Fruit fly (Drosophila melanogaster): ENCODE measurements around the gene CG6770.
A peak's percentile ranks its signal among the peaks of the same experiment; 100 is the strongest.

Gene CG6770

DNA sequence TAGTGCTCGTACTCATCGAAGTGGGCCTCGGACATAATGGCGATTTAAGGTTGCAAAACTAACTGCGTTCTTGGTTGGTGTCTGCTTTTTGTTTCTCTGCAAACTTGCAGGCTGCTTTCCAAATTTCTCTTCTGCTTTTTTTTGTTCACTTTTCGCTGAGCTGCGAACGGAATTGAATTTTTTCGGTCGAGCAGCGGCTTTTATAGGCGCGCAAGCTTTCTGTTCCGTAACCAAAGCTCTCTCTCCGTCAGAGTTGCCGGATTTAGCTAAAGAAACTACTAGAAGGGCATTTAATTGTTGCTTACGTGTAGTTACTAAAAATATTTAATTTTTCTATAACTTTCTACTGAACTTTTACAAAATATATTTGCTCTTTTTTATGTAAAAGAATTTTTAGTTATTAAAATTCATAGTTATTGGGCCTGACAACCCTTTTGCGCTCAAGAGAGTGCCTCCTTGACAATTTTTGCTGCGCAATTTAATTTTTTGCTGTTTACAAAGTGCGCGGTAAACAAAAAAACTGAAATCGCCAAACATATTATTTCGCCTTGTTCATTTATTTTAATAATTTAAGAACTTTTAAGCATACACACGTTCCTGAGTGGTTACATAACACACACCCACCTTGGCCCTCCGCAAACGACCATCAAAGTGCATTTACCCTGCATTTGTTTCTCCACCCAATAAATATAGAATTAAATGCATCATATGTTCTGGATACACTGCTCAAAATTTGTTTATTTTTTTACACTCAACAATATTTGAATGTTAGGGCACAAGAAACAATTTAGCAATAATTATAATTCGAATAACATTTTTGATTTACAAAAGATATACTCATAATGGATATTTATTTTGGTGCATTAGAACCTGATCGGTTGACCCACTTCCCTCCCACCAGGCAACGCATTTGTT lies at the start of gene CG6770 (continued):
- TF ChIP-seq unpg (GFP tag; optimal IDR thresholded peaks at IDR 0.05) = peak; percentile 89
- TF ChIP-seq hb (GFP tag; IDR thresholded peaks at IDR 0.05; ENCODE audit: partially characterized antibody) = no peak
- peak; percentile 71 for TF ChIP-seq gce (GFP tag; IDR thresholded peaks at IDR 0.05)
- no peak for TF ChIP-seq lov (optimal IDR thresholded peaks at IDR 0.05)
- TF ChIP-seq lov (GFP tag; IDR thresholded peaks at IDR 0.05) = peak; percentile 42; the same call in 1 of the 3 replicates
- TF ChIP-seq CG10267 (tag; optimal IDR thresholded peaks at IDR 0.05) = peak; percentile 74
- TF ChIP-seq crc (GFP tag; optimal IDR thresholded peaks at IDR 0.05) = peak; percentile 8
- TF ChIP-seq Sry-δ (GFP tag; optimal IDR thresholded peaks at IDR 0.05) = no peak
- peak; percentile 64 for TF ChIP-seq CG5180 (GFP tag; optimal IDR thresholded peaks at IDR 0.05)
- no peak for TF ChIP-seq Dip2 (GFP tag; IDR thresholded peaks at IDR 0.05)
- no peak for TF ChIP-seq CG16813 (GFP tag; IDR thresholded peaks at IDR 0.05; ENCODE audit: partially characterized antibody)
- TF ChIP-seq vfl (GFP tag; optimal IDR thresholded peaks at IDR 0.05) = peak; percentile 63
- peak; percentile 70 for TF ChIP-seq onecut (GFP tag; IDR thresholded peaks at IDR 0.05)
- TF ChIP-seq Sox102F (GFP tag; optimal IDR thresholded peaks at IDR 0.05) = peak; percentile 79
- TF ChIP-seq CG14710 (tag; optimal IDR thresholded peaks at IDR 0.05) = peak; percentile 36
- 0 out of 2 replicates have a peak, but pooled peaks have one; percentile 29 for TF ChIP-seq dati (GFP tag; IDR thresholded peaks at IDR 0.05)
- no peak for TF ChIP-seq CG10959 (GFP tag; IDR thresholded peaks at IDR 0.05)
- TF ChIP-seq hbn (GFP tag; IDR thresholded peaks at IDR 0.05; ENCODE audit: partially characterized antibody) = no peak
- peak; percentile 4 for TF ChIP-seq CG1792 (GFP tag; optimal IDR thresholded peaks at IDR 0.05)
- no peak for TF ChIP-seq ham (GFP tag; IDR thresholded peaks at IDR 0.05)
- peak; percentile 92 for TF ChIP-seq Med (GFP tag)
- peak; percentile 46 to 75 for TF ChIP-seq bsh (GFP tag; optimal IDR thresholded peaks at IDR 0.05)
- peak; percentile 73 for TF ChIP-seq Hsf (GFP tag; optimal IDR thresholded peaks at IDR 0.05)
- peak; percentile 87 for TF ChIP-seq scrt (GFP tag; optimal IDR thresholded peaks at IDR 0.05)
- peak; percentile 88 for TF ChIP-seq sob (GFP tag; IDR thresholded peaks at IDR 0.05)
- TF ChIP-seq CG10565 (GFP tag; optimal IDR thresholded peaks at IDR 0.05) = no peak
- TF ChIP-seq CG4707 (GFP tag; optimal IDR thresholded peaks at IDR 0.05) = peak; percentile 29
- no peak for TF ChIP-seq slou (GFP tag; optimal IDR thresholded peaks at IDR 0.05)
- TF ChIP-seq CG32532 (GFP tag; IDR thresholded peaks at IDR 0.05) = peak; percentile 92
- TF ChIP-seq wor (GFP tag; IDR thresholded peaks at IDR 0.05) = peak; percentile 59
- peak; percentile 4 for TF ChIP-seq p53 (GFP tag; optimal IDR thresholded peaks at IDR 0.05)
- TF ChIP-seq Doc3 (GFP tag; IDR thresholded peaks at IDR 0.05; ENCODE audit: partially characterized antibody) = no peak
- TF ChIP-seq fd64A (GFP tag; optimal IDR thresholded peaks at IDR 0.05) = no peak
- peak; percentile 30 for TF ChIP-seq CG4854 (GFP tag; optimal IDR thresholded peaks at IDR 0.05)
- TF ChIP-seq CG32772 (GFP tag; IDR thresholded peaks at IDR 0.05) = peak; percentile 72
- no peak for TF ChIP-seq Mes4 (GFP tag; optimal IDR thresholded peaks at IDR 0.05)
- no peak for TF ChIP-seq pum (GFP tag; optimal IDR thresholded peaks at IDR 0.05)
- TF ChIP-seq CG42726 (GFP tag; IDR thresholded peaks at IDR 0.05; ENCODE audit: partially characterized antibody) = peak; percentile 64; the same call in 1 of the 2 replicates
- TF ChIP-seq Lhr (GFP tag; optimal IDR thresholded peaks at IDR 0.05) = peak; percentile 32
- peak; percentile 42 for TF ChIP-seq CG7987 (GFP tag; optimal IDR thresholded peaks at IDR 0.05)
- TF ChIP-seq kni (GFP tag; optimal IDR thresholded peaks at IDR 0.05) = no peak
- peak; percentile 11 for TF ChIP-seq CG15073 (GFP tag; optimal IDR thresholded peaks at IDR 0.05)
- no peak for TF ChIP-seq repo (GFP tag; optimal IDR thresholded peaks at IDR 0.05)
- peak; percentile 70 for TF ChIP-seq peb (GFP tag; IDR thresholded peaks at IDR 0.05)
- peak; percentile 41 to 74 for TF ChIP-seq Trl (optimal IDR thresholded peaks at IDR 0.05)
- TF ChIP-seq Trl (GFP tag; optimal IDR thresholded peaks at IDR 0.05) = peak; percentile 43
- peak; percentile 48; the same call in 1 of the 2 replicates for TF ChIP-seq gt (GFP tag; IDR thresholded peaks at IDR 0.05)
- TF ChIP-seq CG9932 (GFP tag; IDR thresholded peaks at IDR 0.05) = peak; percentile 85
- peak; percentile 49 for TF ChIP-seq Vsx1 (GFP tag; optimal IDR thresholded peaks at IDR 0.05)
